Fruit fly (Drosophila melanogaster) whole organism, pupa: Measurements from ENCODE around the gene CG31898.

ENCODE experiments used
- CG13204 ChIP-seq: fragments of 200-800 bp; sonication (Bioruptor generic); optimal IDR thresholded peaks from 2 replicates; lab custom pipeline; 2018; ENCODE audit warnings: missing biosample characterization, mild to moderate bottlenecking, missing genetic modification characterization, moderate library complexity
- CG14655 ChIP-seq: fragments of 200-800 bp; sonication (Bioruptor generic); optimal IDR thresholded peaks from 3 replicates; lab custom pipeline; 2017; ENCODE audit warnings: mild to moderate bottlenecking, missing biosample characterization, missing genetic modification reagents, missing genetic modification characterization
- CG34367 ChIP-seq: fragments of 200-800 bp; sonication (Bioruptor generic); optimal IDR thresholded peaks from 2 replicates; lab custom pipeline; 2018; ENCODE audit warnings: missing biosample characterization, mild to moderate bottlenecking, missing genetic modification characterization
- Ets98B ChIP-seq: fragments of 200-800 bp; sonication (Bioruptor generic); IDR thresholded peaks from 2 replicates; pipeline ENCODE4 v1.3.6; 2022; ENCODE audit warnings: missing biosample characterization, missing genetic modification characterization
- Pif1B ChIP-seq: fragments of 200-800 bp; sonication (Bioruptor generic); optimal IDR thresholded peaks from 3 replicates; lab custom pipeline; 2016; ENCODE audit warnings: missing biosample characterization, missing genetic modification characterization
- Snoo ChIP-seq: fragments of 200-800 bp; sonication (Bioruptor generic); optimal IDR thresholded peaks from 3 replicates; lab custom pipeline; 2017; ENCODE audit warnings: missing biosample characterization, mild to moderate bottlenecking, missing genetic modification characterization, inconsistent platforms
- fd96Ca ChIP-seq: fragments of 200-800 bp; sonication (Bioruptor generic); IDR thresholded peaks from 3 replicates; pipeline ENCODE4 v1.3.6; 2022; ENCODE audit warnings: missing biosample characterization, missing genetic modification characterization

DNA sequence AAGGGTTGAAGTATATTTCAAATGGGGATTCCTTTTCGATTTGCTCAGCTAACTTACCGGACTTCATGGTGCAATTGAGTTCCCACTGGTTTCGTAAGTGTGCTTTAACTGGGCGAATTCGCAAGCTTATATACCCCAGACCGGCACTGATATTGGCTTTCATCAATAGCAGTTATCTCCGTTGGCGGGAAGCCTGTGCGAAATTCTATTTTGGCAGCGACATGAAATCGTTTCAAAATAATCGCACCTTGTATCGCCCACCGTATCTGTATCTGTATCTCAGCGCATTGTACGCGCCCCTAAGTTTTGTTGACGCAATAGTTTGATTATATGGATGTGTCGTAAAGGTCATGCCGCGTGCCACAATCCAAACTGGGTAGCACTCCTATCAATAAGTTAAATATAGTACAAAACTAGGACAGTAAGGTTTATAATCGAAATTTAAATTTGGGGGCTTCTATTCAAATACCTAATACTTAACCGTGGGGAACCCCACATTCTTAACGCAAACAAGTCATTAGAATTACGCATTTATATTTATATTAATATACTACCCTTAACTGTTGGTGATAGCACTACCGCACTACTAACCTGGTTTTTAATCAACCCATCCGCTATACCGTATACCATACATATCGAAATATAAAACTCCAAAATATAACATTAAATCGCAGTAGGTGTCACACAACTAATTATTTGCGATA lies 4.1 kb upstream of the CG31898 start, which contains the start of the genes Peritrophin-15a and CG13385:
- TF ChIP-seq CG13204 (GFP tag; lab: Kevin White, UChicago) (no peak), fd96Ca (GFP tag; lab: Robert Waterston, UW) (no peak), CG34367 (tag; lab: Kevin White, UChicago) (no peak), Pif1B (no peak), Snoo (tag; lab: Kevin White, UChicago) (no peak), CG14655 (no peak), Ets98B (no peak)
